Fruit fly (Drosophila melanogaster): ENCODE measurements around the gene ppk28.
A peak's percentile ranks its signal among the peaks of the same experiment; 100 is the strongest.

DNA sequence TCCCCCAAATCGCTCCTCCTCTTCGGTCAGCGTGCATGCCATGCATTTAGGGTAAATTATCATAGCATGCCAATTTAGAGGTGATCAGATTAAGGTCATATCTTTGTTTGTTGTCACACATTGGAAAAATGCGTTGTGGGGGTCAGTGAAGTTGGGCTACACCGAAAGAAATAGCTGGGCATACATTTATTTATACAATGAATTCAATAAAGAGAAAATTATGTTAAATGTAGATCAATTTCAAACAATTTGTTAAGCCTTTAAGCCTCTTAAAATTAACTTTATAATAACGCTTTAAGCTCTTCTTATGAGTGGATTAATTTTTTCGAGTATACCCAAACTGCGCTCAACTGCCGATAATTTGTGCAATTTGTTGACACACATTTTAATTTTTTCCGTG lies 8.5 kb downstream of the ppk28 start:
- no peak for TF ChIP-seq prd (optimal IDR thresholded peaks at IDR 0.05)
- TF ChIP-seq prd (GFP tag; IDR thresholded peaks at IDR 0.05), result 0 out of 3 replicates have a peak, but pooled peaks have one; percentile 12
- peak; percentile 3 for TF ChIP-seq CG30403 (GFP tag; optimal IDR thresholded peaks at IDR 0.05)
- TF ChIP-seq CG9727 (GFP tag; optimal IDR thresholded peaks at IDR 0.05), result no peak
- TF ChIP-seq klu (GFP tag; IDR thresholded peaks at IDR 0.05), result no peak
- no peak for TF ChIP-seq sim (GFP tag; IDR thresholded peaks at IDR 0.05)
- TF ChIP-seq CG15011 (GFP tag; optimal IDR thresholded peaks at IDR 0.05), result no peak
- no peak for TF ChIP-seq fd96Cb (tag; optimal IDR thresholded peaks at IDR 0.05)
- no peak for TF ChIP-seq CG34376 (GFP tag; optimal IDR thresholded peaks at IDR 0.05)
- TF ChIP-seq Hand (GFP tag; optimal IDR thresholded peaks at IDR 0.05), result no peak
- no peak for TF ChIP-seq CG12219 (GFP tag; optimal IDR thresholded peaks at IDR 0.05)

Measured in whole organism, embryonic.